Worm (Caenorhabditis elegans): ENCODE measurements around the gene rnp-1.

The rnp-1 gene

ce11 chrV:12194275-12194674 lies 2.2 kb downstream of the rnp-1 start, which contains the start of gene ogdh-2:
Gene ogdh-2, plus strand, starts transcription at chrV:12194507.
- TF ChIP-seq odd-2 (tag; optimal IDR thresholded peaks at IDR 0.05) (no peak), pat-9 (tag; optimal IDR thresholded peaks at IDR 0.05) (no peak), ceh-6 (GFP tag; optimal IDR thresholded peaks at IDR 0.05) (no peak), nfya-1 (tag; optimal IDR thresholded peaks at IDR 0.05) (no peak), unc-42 (tag; optimal IDR thresholded peaks at IDR 0.05) (no peak), ceh-31 (tag; optimal IDR thresholded peaks at IDR 0.05) (no peak), pros-1 (tag; optimal IDR thresholded peaks at IDR 0.05) (no peak), C08G9.2 (tag; optimal IDR thresholded peaks at IDR 0.05) (no peak)

ce11 chrV:12195845-12196244 lies 3.8 kb downstream of the rnp-1 start, which contains the start of gene ZK836.3:
Gene ZK836.3, minus strand, starts transcription at chrV:12195945.
- TF ChIP-seq ceh-45 (GFP tag; IDR thresholded peaks at IDR 0.05) = no peak
- TF ChIP-seq syd-9 (tag; optimal IDR thresholded peaks at IDR 0.05) = no peak
- TF ChIP-seq pqm-1 (tag; optimal IDR thresholded peaks at IDR 0.05) = no peak
- no peak for TF ChIP-seq sox-4 (tag; optimal IDR thresholded peaks at IDR 0.05)
- TF ChIP-seq F13H6.1 (tag; optimal IDR thresholded peaks at IDR 0.05) = no peak
- TF ChIP-seq ceh-6 (GFP tag; optimal IDR thresholded peaks at IDR 0.05) = no peak
- no peak for TF ChIP-seq pat-9 (tag; optimal IDR thresholded peaks at IDR 0.05)
- no peak for TF ChIP-seq ceh-31 (tag; optimal IDR thresholded peaks at IDR 0.05)
- TF ChIP-seq odd-2 (tag; optimal IDR thresholded peaks at IDR 0.05) = no peak
- TF ChIP-seq npax-4 (tag; optimal IDR thresholded peaks at IDR 0.05) = no peak

ce11 chrV:12196659-12197058 lies 4.6 kb downstream of the rnp-1 start:
- TF ChIP-seq pqm-1 (tag; optimal IDR thresholded peaks at IDR 0.05) (no peak), gmeb-2 (tag; optimal IDR thresholded peaks at IDR 0.05) (no peak)

- no peak for TF ChIP-seq sox-2 (GFP tag; IDR thresholded peaks at IDR 0.05)
- TF ChIP-seq elt-4 (tag; optimal IDR thresholded peaks at IDR 0.05) = peak; percentile 39
Observed at ce11 chrV:12197748-12198147, 5.7 kb downstream of the rnp-1 start.

ce11 chrV:12198545-12198944 lies 6.5 kb downstream of the rnp-1 start, which contains the start of gene lon-3:
Gene lon-3, minus strand, starts transcription at chrV:12198645.
- peak; percentile 4 for TF ChIP-seq rnt-1 (tag; optimal IDR thresholded peaks at IDR 0.05)
- no peak for TF ChIP-seq ets-4 (tag; optimal IDR thresholded peaks at IDR 0.05)

ce11 chrV:12199474-12199873 lies 7.4 kb downstream of the rnp-1 start:
- TF ChIP-seq eyg-1 (tag; optimal IDR thresholded peaks at IDR 0.05) = no peak
- no peak for TF ChIP-seq ceh-2 (tag; optimal IDR thresholded peaks at IDR 0.05)
- TF ChIP-seq hlh-13 (GFP tag; optimal IDR thresholded peaks at IDR 0.05) = no peak
- no peak for TF ChIP-seq pros-1 (tag; optimal IDR thresholded peaks at IDR 0.05)
- no peak for TF ChIP-seq ceh-30 (tag; optimal IDR thresholded peaks at IDR 0.05)
- no peak for TF ChIP-seq ceh-6 (GFP tag; optimal IDR thresholded peaks at IDR 0.05)

ce11 chrV:12208678-12209077 lies 16.6 kb downstream of the rnp-1 start:
- TF ChIP-seq eyg-1 (tag; optimal IDR thresholded peaks at IDR 0.05) (no peak), rnt-1 (tag; optimal IDR thresholded peaks at IDR 0.05) (no peak), madf-2 (tag; optimal IDR thresholded peaks at IDR 0.05) (no peak), pha-2 (tag; optimal IDR thresholded peaks at IDR 0.05) (no peak), ceh-2 (tag; optimal IDR thresholded peaks at IDR 0.05) (no peak), K09A11.1 (tag; optimal IDR thresholded peaks at IDR 0.05; ENCODE audit: insufficient read depth) (no peak), unc-3 (GFP tag; conservative IDR thresholded peaks at IDR 0.05) (no peak), unc-3 (tag; optimal IDR thresholded peaks at IDR 0.05) (no peak), elt-2 (tag; optimal IDR thresholded peaks at IDR 0.05) (peak; percentile 13), nfya-1 (tag; optimal IDR thresholded peaks at IDR 0.05) (no peak), npax-4 (tag; optimal IDR thresholded peaks at IDR 0.05) (no peak), syd-9 (tag; optimal IDR thresholded peaks at IDR 0.05) (no peak), ceh-18 (tag; optimal IDR thresholded peaks at IDR 0.05) (peak; percentile 19), ttx-3 (tag; optimal IDR thresholded peaks at IDR 0.05) (no peak), tbx-2 (tag; optimal IDR thresholded peaks at IDR 0.05) (no peak), hlh-30 (tag; optimal IDR thresholded peaks at IDR 0.05; ENCODE audit: insufficient read depth) (no peak), ceh-48 (tag; optimal IDR thresholded peaks at IDR 0.05) (no peak), ztf-16 (tag; optimal IDR thresholded peaks at IDR 0.05) (no peak)

Data from whole organism, late embryonic.